Fruit fly (Drosophila melanogaster): Measurements from ENCODE around the gene CG7203.

CG7203 gene

dm6 chr2L:7722723-7723122 lies 30.3 kb downstream of the CG7203 start, which contains the start of gene CG13794:
Gene CG13794, minus strand, starts transcription at chr2L:7722823.
- TF ChIP-seq CG7101 (tag; optimal IDR thresholded peaks at IDR 0.05): peak; percentile 21
- no peak for TF ChIP-seq Clk (GFP tag; optimal IDR thresholded peaks at IDR 0.05)
- peak; percentile 15 for TF ChIP-seq CG33017 (tag; optimal IDR thresholded peaks at IDR 0.05)
- no peak for TF ChIP-seq bab1 (GFP tag; optimal IDR thresholded peaks at IDR 0.05)
- TF ChIP-seq kay (GFP tag; ENCODE audit: borderline replicate concordance): peak; percentile 90
- no peak for TF ChIP-seq CG12768 (GFP tag; optimal IDR thresholded peaks at IDR 0.05)

DNA sequence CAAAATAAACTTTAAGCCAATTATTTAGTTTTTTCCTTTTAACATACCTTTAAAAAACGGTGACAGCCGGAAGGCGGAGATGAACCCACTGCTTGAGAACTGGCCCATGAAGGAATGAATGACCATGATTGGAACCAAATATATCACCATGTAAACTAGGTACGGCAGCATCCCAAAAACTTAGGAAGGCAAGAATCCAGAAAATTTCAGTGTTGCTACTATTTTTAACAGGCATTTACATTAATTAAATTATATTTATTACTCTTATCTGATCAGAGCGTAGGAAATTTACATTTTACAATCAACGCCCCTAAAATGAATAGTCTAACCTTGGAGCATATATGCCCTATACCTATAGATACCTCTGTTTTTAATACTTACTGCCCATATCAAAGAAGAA lies 30.9 kb downstream of the CG7203 start:
- TF ChIP-seq pad (GFP tag; optimal IDR thresholded peaks at IDR 0.05) (no peak), CG7101 (tag; optimal IDR thresholded peaks at IDR 0.05) (no peak), toe (GFP tag; optimal IDR thresholded peaks at IDR 0.05) (no peak), kay (GFP tag; ENCODE audit: borderline replicate concordance) (peak; percentile 69)

- TF ChIP-seq cic (GFP tag; optimal IDR thresholded peaks at IDR 0.05): no peak
- peak; percentile 35 for TF ChIP-seq kay (GFP tag; ENCODE audit: borderline replicate concordance)
- no peak for TF ChIP-seq tj (GFP tag; optimal IDR thresholded peaks at IDR 0.05)
- no peak for TF ChIP-seq Mnt (GFP tag; optimal IDR thresholded peaks at IDR 0.05)
Measured at dm6 chr2L:7719387-7719786, 33.6 kb downstream of the CG7203 start, which contains the start of gene CG13793. Gene CG13793, minus strand, starts transcription at chr2L:7719487.

DNA sequence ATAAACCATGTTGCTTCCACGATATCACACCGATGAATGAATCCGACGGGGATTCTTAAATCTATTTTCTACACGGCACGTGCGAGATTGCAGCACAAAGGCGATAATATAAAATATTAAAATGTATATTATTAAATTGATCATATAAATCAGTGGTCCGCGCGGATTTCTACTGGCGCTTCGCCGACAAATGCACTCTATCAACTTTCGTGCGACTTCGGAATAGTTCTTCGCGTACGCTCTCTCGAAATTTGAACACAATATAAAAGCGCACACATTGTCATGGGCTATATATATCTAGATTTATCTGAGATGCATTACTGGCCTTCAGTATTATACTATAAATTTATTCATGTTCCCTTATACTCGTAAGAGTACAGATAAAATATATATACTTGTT lies 36.4 kb downstream of the CG7203 start, which contains the start of gene CG33296:
Gene CG33296, minus strand, starts transcription at position 101 of the 400 bp plus-strand sequence.
- TF ChIP-seq bab1 (GFP tag; optimal IDR thresholded peaks at IDR 0.05) (no peak), kay (GFP tag; ENCODE audit: borderline replicate concordance) (no peak), CG33017 (tag; optimal IDR thresholded peaks at IDR 0.05) (no peak), CG7101 (tag; optimal IDR thresholded peaks at IDR 0.05) (no peak), pad (GFP tag; optimal IDR thresholded peaks at IDR 0.05) (no peak), CG11617 (GFP tag; optimal IDR thresholded peaks at IDR 0.05) (no peak), CG12768 (GFP tag; optimal IDR thresholded peaks at IDR 0.05) (no peak), CG7045 (GFP tag; optimal IDR thresholded peaks at IDR 0.05) (no peak)

dm6 chr2L:7711034-7711685 lies 41.8 kb downstream of the CG7203 start:
- TF ChIP-seq pad (GFP tag; optimal IDR thresholded peaks at IDR 0.05) (no peak), CG5204 (GFP tag; optimal IDR thresholded peaks at IDR 0.05) (no peak), kay (GFP tag; ENCODE audit: borderline replicate concordance) (no peak), bab1 (GFP tag; optimal IDR thresholded peaks at IDR 0.05) (no peak), tj (GFP tag; optimal IDR thresholded peaks at IDR 0.05) (no peak), CG7101 (tag; optimal IDR thresholded peaks at IDR 0.05) (no peak), cnc (optimal IDR thresholded peaks at IDR 0.05) (no peak), CG7045 (GFP tag; optimal IDR thresholded peaks at IDR 0.05) (no peak), CG11617 (GFP tag; optimal IDR thresholded peaks at IDR 0.05) (no peak), toe (GFP tag; optimal IDR thresholded peaks at IDR 0.05) (no peak), cic (GFP tag; optimal IDR thresholded peaks at IDR 0.05) (no peak), Mnt (GFP tag; optimal IDR thresholded peaks at IDR 0.05) (no peak), Clk (GFP tag; optimal IDR thresholded peaks at IDR 0.05) (no peak)

DNA sequence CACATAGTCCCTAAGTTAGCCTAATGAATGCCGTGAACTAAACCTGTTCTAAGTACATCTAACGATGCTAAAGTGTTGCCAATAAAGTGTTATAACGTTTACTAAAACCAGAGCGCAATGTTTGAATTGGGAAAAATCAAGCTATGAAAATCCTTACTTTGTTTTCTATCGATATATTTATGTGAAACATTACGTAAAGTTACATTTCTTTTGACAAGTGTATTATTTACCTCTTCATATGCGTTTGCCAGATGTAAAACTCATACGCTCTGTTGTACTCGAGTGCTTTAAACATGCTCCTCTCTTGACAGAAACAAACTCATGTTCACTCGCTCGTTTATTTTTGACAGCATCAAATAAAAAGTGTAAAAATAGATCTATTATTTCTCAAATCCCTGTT lies 42.4 kb downstream of the CG7203 start, which contains the start of gene Ntl:
Gene Ntl, plus strand, starts transcription at position 301 of the 400 bp plus-strand sequence.
- TF ChIP-seq Crg-1 (GFP tag; optimal IDR thresholded peaks at IDR 0.05) (no peak), pad (GFP tag; optimal IDR thresholded peaks at IDR 0.05) (no peak), CG5204 (GFP tag; optimal IDR thresholded peaks at IDR 0.05) (no peak), CG7045 (GFP tag; optimal IDR thresholded peaks at IDR 0.05) (no peak), bab1 (GFP tag; optimal IDR thresholded peaks at IDR 0.05) (no peak), Mnt (GFP tag; optimal IDR thresholded peaks at IDR 0.05) (no peak), CG12768 (GFP tag; optimal IDR thresholded peaks at IDR 0.05) (no peak), CG14711 (tag; optimal IDR thresholded peaks at IDR 0.05) (no peak), kay (GFP tag; ENCODE audit: borderline replicate concordance) (no peak), CG33017 (tag; optimal IDR thresholded peaks at IDR 0.05) (no peak), Clk (GFP tag; optimal IDR thresholded peaks at IDR 0.05) (no peak), cnc (optimal IDR thresholded peaks at IDR 0.05) (no peak), CG1620 (GFP tag; optimal IDR thresholded peaks at IDR 0.05) (no peak), cic (GFP tag; optimal IDR thresholded peaks at IDR 0.05) (no peak), Hr96 (GFP tag; optimal IDR thresholded peaks at IDR 0.05) (no peak), CG7101 (tag; optimal IDR thresholded peaks at IDR 0.05) (no peak), ovo (GFP tag; optimal IDR thresholded peaks at IDR 0.05) (no peak), CG11617 (GFP tag; optimal IDR thresholded peaks at IDR 0.05) (no peak)

DNA sequence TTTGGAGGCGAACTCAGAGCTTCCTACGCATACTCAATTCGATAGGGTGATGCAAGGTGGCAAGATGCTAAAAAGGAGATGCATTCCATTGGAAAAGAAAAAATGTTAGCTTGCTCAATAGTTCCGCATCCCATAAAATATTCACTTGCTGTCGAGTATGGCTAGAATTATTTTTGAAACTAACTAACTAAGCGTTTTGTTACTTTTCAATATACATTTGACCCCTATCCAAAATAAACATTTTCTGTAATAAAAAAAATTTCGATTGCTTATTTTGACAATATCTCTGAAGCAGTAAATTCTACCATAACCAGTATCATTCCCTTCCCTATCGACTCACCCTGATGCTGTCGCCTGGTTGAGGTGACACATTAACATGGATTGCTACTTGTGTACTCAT lies 49.5 kb downstream of the CG7203 start:
- TF ChIP-seq pad (GFP tag; optimal IDR thresholded peaks at IDR 0.05) (no peak), kay (GFP tag; ENCODE audit: borderline replicate concordance) (peak; percentile 24)
